Fruit fly (Drosophila melanogaster) whole organism, embryonic: ENCODE data around the gene dsx.

ENCODE experiments used
- Atf6 ChIP-seq: fragments of 200-800 bp; sonication (Bioruptor generic); IDR thresholded peaks from 2 replicates; pipeline ENCODE4 v1.3.6; 2022; ENCODE audit warnings: missing biosample characterization, missing genetic modification characterization
- C15 ChIP-seq: fragments of 200-800 bp; sonication (Bioruptor generic); IDR thresholded peaks from 3 replicates; pipeline ENCODE4 v1.3.6; 2022; ENCODE audit warnings: missing biosample characterization, missing genetic modification characterization
- CG10147 ChIP-seq: fragments of 200-800 bp; sonication (Bioruptor generic); optimal IDR thresholded peaks from 2 replicates; lab custom pipeline; 2019; ENCODE audit warnings: missing biosample characterization, mild to moderate bottlenecking, missing genetic modification characterization, moderate library complexity
- CG1024 ChIP-seq: fragments of 200-800 bp; sonication (Bioruptor generic); IDR thresholded peaks from 2 replicates; pipeline ENCODE4 v1.3.6; 2022; ENCODE audit warnings: missing biosample characterization, missing genetic modification characterization
- CG10366 ChIP-seq: fragments of 200-800 bp; sonication (Bioruptor generic); IDR thresholded peaks from 2 replicates; pipeline ENCODE4 v1.3.6; 2022; ENCODE audit warnings: missing biosample characterization, missing genetic modification characterization
- CG10462 ChIP-seq: fragments of 200-800 bp; sonication (Bioruptor generic); optimal IDR thresholded peaks from 2 replicates; lab custom pipeline; 2016; ENCODE audit warnings: missing biosample characterization, missing genetic modification characterization
- CG10565 ChIP-seq: fragments of 200-800 bp; sonication (Bioruptor generic); optimal IDR thresholded peaks from 3 replicates; lab custom pipeline; 2016; ENCODE audit warnings: missing biosample characterization, mild to moderate bottlenecking, missing genetic modification characterization
- CG14667 ChIP-seq: fragments of 200-800 bp; sonication (Bioruptor generic); IDR thresholded peaks from 2 replicates; pipeline ENCODE4 v1.3.6; 2022; ENCODE audit warnings: missing biosample characterization, missing genetic modification characterization
- CG15011 ChIP-seq: fragments of 200-800 bp; sonication (Bioruptor generic); optimal IDR thresholded peaks from 3 replicates; lab custom pipeline; 2018; ENCODE audit warnings: missing biosample characterization, mild to moderate bottlenecking, missing genetic modification characterization
- CG17359 ChIP-seq: fragments of 200-800 bp; sonication (Bioruptor generic); optimal IDR thresholded peaks from 3 replicates; lab custom pipeline; 2018; ENCODE audit warnings: missing biosample characterization, mild to moderate bottlenecking, missing genetic modification characterization, moderate library complexity
- CG17612 ChIP-seq: fragments of 200-800 bp; sonication (Bioruptor generic); IDR thresholded peaks from 2 replicates; pipeline ENCODE4 v1.3.6; 2022; ENCODE audit warnings: missing biosample characterization, missing genetic modification characterization
- CG17802 ChIP-seq: fragments of 200-800 bp; sonication (Bioruptor generic); optimal IDR thresholded peaks from 2 replicates; lab custom pipeline; 2018; ENCODE audit warnings: missing biosample characterization, mild to moderate bottlenecking, missing genetic modification characterization, moderate library complexity
- CG17912 ChIP-seq: fragments of 200-800 bp; sonication (Bioruptor generic); optimal IDR thresholded peaks from 2 replicates; lab custom pipeline; 2018; ENCODE audit warnings: missing biosample characterization, mild to moderate bottlenecking, missing genetic modification characterization
- CG18011 ChIP-seq: fragments of 200-800 bp; sonication (Bioruptor generic); optimal IDR thresholded peaks from 2 replicates; lab custom pipeline; 2017; ENCODE audit warnings: missing biosample characterization, missing genetic modification characterization, mild to moderate bottlenecking, moderate library complexity, missing genotype
- CG2202 ChIP-seq: fragments of 200-800 bp; sonication (Bioruptor generic); optimal IDR thresholded peaks from 2 replicates; lab custom pipeline; 2018; ENCODE audit warnings: missing biosample characterization, mild to moderate bottlenecking, missing genetic modification characterization
- CG2712 ChIP-seq: fragments of 200-800 bp; optimal IDR thresholded peaks from 3 replicates; lab custom pipeline; 2019; ENCODE audit warnings: missing biosample characterization, mild to moderate bottlenecking, missing genetic modification characterization, moderate library complexity
- CG30431 ChIP-seq: fragments of 200-800 bp; sonication (Bioruptor generic); optimal IDR thresholded peaks from 2 replicates; lab custom pipeline; 2017; ENCODE audit warnings: missing biosample characterization, missing genetic modification characterization
- CG31388 ChIP-seq: fragments of 200-800 bp; sonication (Bioruptor generic); optimal IDR thresholded peaks from 2 replicates; lab custom pipeline; 2016; ENCODE audit warnings: missing biosample characterization, missing genetic modification characterization
- CG32532 ChIP-seq: fragments of 200-800 bp; sonication (Bioruptor generic); IDR thresholded peaks from 2 replicates; pipeline ENCODE4 v1.3.6; 2022; ENCODE audit warnings: missing biosample characterization, missing genetic modification characterization
- CG32767 ChIP-seq: fragments of 200-800 bp; sonication (Bioruptor generic); IDR thresholded peaks from 2 replicates; pipeline ENCODE4 v1.3.6; 2022; ENCODE audit warnings: missing biosample characterization, missing genetic modification characterization
- CG32772 ChIP-seq: fragments of 200-800 bp; sonication (Bioruptor generic); IDR thresholded peaks from 2 replicates; pipeline ENCODE4 v1.3.6; 2022; ENCODE audit warnings: missing biosample characterization, missing genetic modification characterization
- CG6854 ChIP-seq: fragments of 200-800 bp; sonication (Bioruptor generic); optimal IDR thresholded peaks from 3 replicates; lab custom pipeline; 2017; ENCODE audit warnings: missing biosample characterization, mild to moderate bottlenecking, missing genetic modification characterization
- CG7556 ChIP-seq: fragments of 200-800 bp; sonication (Bioruptor generic); optimal IDR thresholded peaks from 2 replicates; lab custom pipeline; 2017; ENCODE audit warnings: missing biosample characterization, mild to moderate bottlenecking, missing genetic modification characterization
- CG7786 ChIP-seq: fragments of 200-800 bp; sonication (Bioruptor generic); optimal IDR thresholded peaks from 2 replicates; lab custom pipeline; 2016; ENCODE audit warnings: missing biosample characterization, missing genetic modification characterization
- CG7987 ChIP-seq: fragments of 200-800 bp; sonication (Bioruptor generic); optimal IDR thresholded peaks from 2 replicates; lab custom pipeline; 2018; ENCODE audit warnings: missing biosample characterization, mild to moderate bottlenecking, missing genetic modification characterization, moderate library complexity
- CG9797 ChIP-seq: fragments of 200-800 bp; sonication (Bioruptor generic); optimal IDR thresholded peaks from 3 replicates; lab custom pipeline; 2018; ENCODE audit warnings: missing biosample characterization, mild to moderate bottlenecking, missing genetic modification characterization
- ERR ChIP-seq: fragments of 200-800 bp; sonication (Bioruptor generic); optimal IDR thresholded peaks from 2 replicates; lab custom pipeline; 2016; ENCODE audit warnings: missing biosample characterization, missing genetic modification characterization
- HLHmδ ChIP-seq: fragments of 200-800 bp; sonication (Bioruptor generic); optimal IDR thresholded peaks from 2 replicates; lab custom pipeline; 2018; ENCODE audit warnings: missing biosample characterization, mild to moderate bottlenecking, missing genetic modification characterization, moderate library complexity
- Hr39 ChIP-seq: fragments of >200 bp; optimal IDR thresholded peaks from 2 replicates; lab custom pipeline; 2017
- Nf-YA ChIP-seq: fragments of 200-800 bp; sonication (Bioruptor generic); IDR thresholded peaks from 2 replicates; pipeline ENCODE4 v1.3.6; 2022; ENCODE audit warnings: missing biosample characterization, missing genetic modification characterization
- PHDP ChIP-seq: fragments of 200-800 bp; sonication (Bioruptor generic); optimal IDR thresholded peaks from 3 replicates; lab custom pipeline; 2018; ENCODE audit warnings: missing biosample characterization, mild to moderate bottlenecking, missing genetic modification characterization, moderate library complexity
- Ravus ChIP-seq: fragments of 200-800 bp; sonication (Bioruptor generic); IDR thresholded peaks from 2 replicates; pipeline ENCODE4 v1.3.6; 2022; ENCODE audit warnings: missing biosample characterization, missing genetic modification characterization
- Stat92E ChIP-seq, 3 experiments: fragments of >200 bp in 2 of 3; fragments of 200-800 bp in 1 of 3; sonication (Bioruptor generic) in 1 of 3; optimal IDR thresholded peaks; 2 replicates each; lab custom pipeline; 2017 to 2019; ENCODE audit warnings: missing biosample characterization in 3 of 3, missing genetic modification characterization in 3 of 3, mild to moderate bottlenecking in 1 of 3, moderate library complexity in 1 of 3
- Vsx1 ChIP-seq: fragments of 200-800 bp; sonication (Bioruptor generic); optimal IDR thresholded peaks from 2 replicates; lab custom pipeline; 2017; ENCODE audit warnings: missing biosample characterization, mild to moderate bottlenecking, missing genetic modification characterization, missing genetic modification reagents
- ab ChIP-seq: fragments of 200-800 bp; sonication (Bioruptor generic); optimal IDR thresholded peaks from 2 replicates; lab custom pipeline; 2016; ENCODE audit warnings: missing biosample characterization, missing genetic modification characterization
- ap ChIP-seq: fragments of 200-800 bp; sonication (Bioruptor generic); IDR thresholded peaks from 2 replicates; pipeline ENCODE4 v1.3.6; 2022; ENCODE audit warnings: missing biosample characterization, missing genetic modification characterization
- ash1 ChIP-seq: fragments of 200-800 bp; sonication (Bioruptor generic); optimal IDR thresholded peaks from 2 replicates; lab custom pipeline; 2018; ENCODE audit warnings: missing biosample characterization, mild to moderate bottlenecking, missing genetic modification characterization
- chm ChIP-seq: fragments of 200-800 bp; sonication (Bioruptor generic); IDR thresholded peaks from 2 replicates; pipeline ENCODE4 v1.3.6; 2022; ENCODE audit warnings: missing biosample characterization, missing genetic modification characterization
- gem ChIP-seq: fragments of 200-800 bp; sonication (Bioruptor generic); optimal IDR thresholded peaks from 2 replicates; lab custom pipeline; 2019; ENCODE audit warnings: missing biosample characterization, mild to moderate bottlenecking, missing genetic modification characterization, moderate library complexity
- lbe ChIP-seq: fragments of 200-800 bp; sonication (Bioruptor generic); optimal IDR thresholded peaks from 2 replicates; lab custom pipeline; 2016; ENCODE audit warnings: missing biosample characterization, mild to moderate bottlenecking, missing genetic modification characterization
- org-1 ChIP-seq: fragments of 200-800 bp; sonication (Bioruptor generic); optimal IDR thresholded peaks from 2 replicates; lab custom pipeline; 2017; ENCODE audit warnings: missing biosample characterization, missing genetic modification characterization
- pho ChIP-seq: fragments of 200-800 bp; sonication (Bioruptor generic); optimal IDR thresholded peaks from 2 replicates; lab custom pipeline; 2016; ENCODE audit warnings: missing biosample characterization, missing genetic modification characterization
- ranshi ChIP-seq: fragments of 200-800 bp; sonication (Bioruptor generic); IDR thresholded peaks from 2 replicates; pipeline ENCODE4 v1.3.6; 2022; ENCODE audit warnings: missing biosample characterization, missing genetic modification characterization
- salm ChIP-seq: fragments of 200-800 bp; sonication (Bioruptor generic); optimal IDR thresholded peaks from 2 replicates; lab custom pipeline; 2018; ENCODE audit warnings: missing biosample characterization, mild to moderate bottlenecking, missing genetic modification characterization
- sens ChIP-seq: fragments of 200-800 bp; sonication (Bioruptor generic); peaks from one replicate; lab custom pipeline; 2016; ENCODE audit warnings: missing biosample characterization, missing genetic modification characterization
- so ChIP-seq: fragments of 200-800 bp; sonication (Bioruptor generic); IDR thresholded peaks from 3 replicates; pipeline ENCODE4 v1.3.6; 2022; ENCODE audit warnings: missing biosample characterization, missing genetic modification characterization
- ssp ChIP-seq: fragments of 200-800 bp; sonication (Bioruptor generic); IDR thresholded peaks from 2 replicates; pipeline ENCODE4 v1.3.6; 2022; ENCODE audit warnings: missing biosample characterization, missing genetic modification characterization
- stwl ChIP-seq: fragments of 200-800 bp; sonication (Bioruptor generic); optimal IDR thresholded peaks from 3 replicates; lab custom pipeline; 2018; ENCODE audit warnings: missing biosample characterization, mild to moderate bottlenecking, missing genetic modification characterization, moderate library complexity
- tgo ChIP-seq: fragments of 200-800 bp; sonication (Bioruptor generic); IDR thresholded peaks from 3 replicates; pipeline ENCODE4 v1.3.6; 2022; ENCODE audit warnings: missing biosample characterization, missing genetic modification characterization
- tll ChIP-seq, 2 experiments: fragments of 200-800 bp in 1 of 2; fragments of >200 bp in 1 of 2; sonication (Bioruptor generic) in 1 of 2; optimal IDR thresholded peaks; 2 replicates each; lab custom pipeline; 2017 to 2019; ENCODE audit warnings: missing biosample characterization in 2 of 2, missing genetic modification characterization in 2 of 2, mild to moderate bottlenecking in 1 of 2, moderate library complexity in 1 of 2
- ttk ChIP-seq: fragments of 200-800 bp; sonication (Bioruptor generic); IDR thresholded peaks from 2 replicates; pipeline ENCODE4 v2.1.2; 2022; ENCODE audit warnings: missing biosample characterization, missing genetic modification characterization
- z ChIP-seq: fragments of 200-800 bp; sonication (Bioruptor generic); IDR thresholded peaks from 3 replicates; pipeline ENCODE4 v1.3.6; 2022; ENCODE audit warnings: missing biosample characterization, missing genetic modification characterization

dsx gene

DNA sequence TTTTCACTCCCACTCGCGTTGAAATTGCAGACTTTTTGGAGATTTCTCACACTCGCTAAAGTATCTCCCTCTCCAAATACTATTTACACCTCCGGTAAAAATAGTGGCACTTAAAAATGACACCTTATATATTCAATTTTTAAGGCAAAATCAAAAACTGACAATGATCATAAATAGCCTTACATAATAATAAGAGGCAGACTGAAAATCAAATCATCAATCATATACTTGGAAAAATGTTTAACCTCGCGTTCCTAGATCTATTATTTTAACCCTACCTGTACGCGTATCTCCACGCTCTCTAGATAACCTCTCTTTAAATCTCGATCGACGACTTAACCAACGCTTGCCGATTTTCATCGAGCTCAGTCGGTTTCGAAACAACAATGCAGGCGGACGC is 71.8 kb downstream of the dsx start (continued):
- TF ChIP-seq sens (GFP tag; lab: Kevin White, UChicago) (no peak), ash1 (GFP tag; lab: Kevin White, UChicago) (no peak), gem (tag; lab: Kevin White, UChicago) (peak; percentile 82), CG7786 (peak; percentile 49), CG9797 (GFP tag; lab: Kevin White, UChicago) (no peak), CG10462 (GFP tag; lab: Kevin White, UChicago) (no peak), CG17802 (tag; lab: Kevin White, UChicago) (no peak), CG17612 (GFP tag; lab: Robert Waterston, UW) (peak; percentile 47; the same call in 1 of the 2 replicates), CG1024 (GFP tag; lab: Robert Waterston, UW) (peak; percentile 59; the same call in 1 of the 2 replicates), Vsx1 (GFP tag; lab: Kevin White, UChicago) (no peak), stwl (tag; lab: Kevin White, UChicago) (no peak), pho (GFP tag; lab: Kevin White, UChicago) (peak; percentile 52), Ravus (GFP tag; lab: Robert Waterston, UW) (peak; percentile 29), C15 (GFP tag; lab: Robert Waterston, UW) (no peak), CG10565 (no peak), CG6854 (GFP tag; lab: Kevin White, UChicago) (peak; percentile 71), CG7987 (GFP tag; lab: Kevin White, UChicago) (no peak), Nf-YA (GFP tag; lab: Robert Waterston, UW) (peak; percentile 75), salm (tag; lab: Kevin White, UChicago) (no peak), HLHmδ (GFP tag; lab: Kevin White, UChicago) (no peak), Stat92E (GFP tag; optimal IDR thresholded peaks at IDR 0.05; lab: Kevin White, UChicago) (no peak), CG15011 (GFP tag; lab: Kevin White, UChicago) (peak; percentile 57), ssp (GFP tag; lab: Robert Waterston, UW) (0 out of 2 replicates have a peak, but pooled peaks have one; percentile 29), tll (GFP tag; optimal IDR thresholded peaks at IDR 0.05; lab: Kevin White, UChicago) (no peak), CG32532 (GFP tag; lab: Robert Waterston, UW) (peak; percentile 92), chm (GFP tag; lab: Robert Waterston, UW) (no peak; the same call in 1 of the 2 replicates), tgo (peak; percentile 82), CG7556 (no peak), CG18011 (GFP tag; lab: Kevin White, UChicago) (no peak), CG31388 (GFP tag; lab: Kevin White, UChicago) (no peak), ab (no peak), CG30431 (GFP tag; lab: Kevin White, UChicago) (no peak), so (peak; percentile 76; the same call in 1 of the 3 replicates), CG32772 (GFP tag; lab: Robert Waterston, UW) (no peak), CG32767 (GFP tag; lab: Robert Waterston, UW) (0 out of 2 replicates have a peak, but pooled peaks have one; percentile 15), ERR (GFP tag; lab: Kevin White, UChicago) (no peak), ap (GFP tag; lab: Robert Waterston, UW) (no peak), CG14667 (GFP tag; lab: Robert Waterston, UW) (peak; percentile 41; the same call in 1 of the 2 replicates), org-1 (peak; percentile 53), Atf6 (GFP tag; lab: Robert Waterston, UW) (peak; percentile 85), PHDP (tag; lab: Kevin White, UChicago) (no peak), CG17359 (tag; lab: Kevin White, UChicago) (no peak), z (no peak), CG10147 (GFP tag; lab: Kevin White, UChicago) (no peak), Hr39 (lab: Kevin White, UChicago) (no peak), lbe (GFP tag; lab: Kevin White, UChicago) (no peak), ttk (GFP tag; lab: Robert Waterston, UW) (peak; percentile 69), ranshi (GFP tag; lab: Robert Waterston, UW) (peak; percentile 80), CG2202 (tag; lab: Kevin White, UChicago) (no peak), CG10366 (GFP tag; lab: Robert Waterston, UW) (peak; percentile 73), CG2712 (tag; lab: Kevin White, UChicago) (peak; percentile 57), CG17912 (GFP tag; lab: Kevin White, UChicago) (no peak)
